Worm (Caenorhabditis elegans): ENCODE measurements around the gene rom-4.

ce11 chrIV:16995425-16995824, at the start of gene rom-4:
- no peak for TF ChIP-seq dve-1 (tag; optimal IDR thresholded peaks at IDR 0.05; ENCODE audit: insufficient read depth)
- no peak for TF ChIP-seq mdl-1 (tag; optimal IDR thresholded peaks at IDR 0.05)
- no peak for TF ChIP-seq aly-2 (tag; optimal IDR thresholded peaks at IDR 0.05)
